Worm (Caenorhabditis elegans) whole organism, L2 larva: Measurements from ENCODE around the gene R04B3.1.

Experiments used
- C34F6.9 ChIP-seq: fragments of 150-350 bp; optimal IDR thresholded peaks from 2 replicates; lab custom pipeline; 2014; ENCODE audit warnings: missing biosample characterization, missing genetic modification characterization
- crh-2 ChIP-seq: sonication (generic microtip); optimal IDR thresholded peaks from 2 replicates; lab custom pipeline; 2017; ENCODE audit warnings: missing biosample characterization, missing genetic modification characterization
- gmeb-1 ChIP-seq: fragments of 150-350 bp; optimal IDR thresholded peaks from 2 replicates; lab custom pipeline; 2014; ENCODE audit warnings: missing biosample characterization, missing genetic modification characterization
- mdl-1 ChIP-seq, 2 experiments: fragments of 150-350 bp in 1 of 2; sonication (generic microtip) in 1 of 2; optimal IDR thresholded peaks; 2 replicates each; lab custom pipeline; 2017; ENCODE audit warnings: missing biosample characterization in 2 of 2, missing genetic modification characterization in 2 of 2
- skn-1 ChIP-seq: sonication (generic microtip); optimal IDR thresholded peaks from 2 replicates; lab custom pipeline; 2017; ENCODE audit warnings: missing biosample characterization, missing genetic modification characterization
- unc-62 ChIP-seq: fragments of 150-350 bp; optimal IDR thresholded peaks from 2 replicates; lab custom pipeline; 2014; ENCODE audit warnings: missing biosample characterization, missing genetic modification reagents, missing genetic modification characterization
- zag-1 ChIP-seq: fragments of 150-350 bp; optimal IDR thresholded peaks from 2 replicates; lab custom pipeline; 2014; ENCODE audit warnings: missing biosample characterization, missing genetic modification characterization
- ztf-11 ChIP-seq: sonication (generic microtip); optimal IDR thresholded peaks from 2 replicates; lab custom pipeline; 2017; ENCODE audit warnings: missing biosample characterization, missing genetic modification characterization
- ztf-4 ChIP-seq: fragments of 150-350 bp; optimal IDR thresholded peaks from 2 replicates; lab custom pipeline; 2014; ENCODE audit warnings: missing biosample characterization, missing genetic modification characterization

DNA sequence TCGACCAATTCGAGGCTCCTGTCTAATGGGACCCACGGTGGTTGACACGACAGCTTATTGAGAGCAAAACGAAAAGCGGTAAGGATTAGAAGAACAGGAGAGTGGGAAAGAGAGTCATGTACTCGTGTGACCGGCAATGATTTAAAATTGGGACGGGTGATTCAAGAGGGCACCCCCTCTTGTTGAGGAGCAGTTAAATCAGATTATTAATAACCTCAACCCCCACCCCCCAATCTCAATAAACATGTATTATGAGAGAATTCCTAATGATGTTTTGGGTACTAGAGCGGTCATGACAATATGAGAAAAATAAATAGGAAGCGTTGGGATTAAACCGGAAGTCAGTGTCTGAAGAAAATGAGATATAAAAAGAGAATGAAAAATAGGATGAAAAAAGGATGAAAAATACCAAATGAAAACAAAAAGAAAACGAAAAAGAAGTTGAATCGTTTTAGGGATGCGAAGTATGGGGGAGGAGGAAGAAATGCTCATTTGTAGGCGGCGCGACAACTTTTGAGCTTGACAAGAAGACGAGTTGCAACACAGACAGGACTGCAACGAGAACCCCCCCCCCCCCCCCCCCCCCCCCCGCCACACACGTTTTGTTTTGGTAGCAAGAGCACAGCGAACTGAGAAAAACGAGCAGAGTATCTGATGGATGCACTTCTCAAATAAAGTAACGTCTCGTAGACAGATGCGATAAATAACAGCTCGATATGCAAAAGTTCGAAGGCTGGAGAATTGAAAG, 45.9 kb upstream of the R04B3.1 start:
- TF ChIP-seq ztf-11 (tag; lab: Kevin White, UChicago) (no peak), unc-62 (GFP tag; lab: Kevin White, UChicago) (no peak), skn-1 (tag; lab: Kevin White, UChicago) (no peak), gmeb-1 (tag; lab: Kevin White, UChicago) (no peak), zag-1 (tag; lab: Kevin White, UChicago) (no peak), crh-2 (tag; lab: Kevin White, UChicago) (no peak), ztf-4 (tag; lab: Kevin White, UChicago) (no peak), mdl-1 (tag; optimal IDR thresholded peaks at IDR 0.05; lab: Kevin White, UChicago) (no peak), C34F6.9 (tag; lab: Kevin White, UChicago) (no peak)
